Worm (Caenorhabditis elegans) whole organism, L1 larva: ENCODE data around the gene anmt-2.

Experiments used
- C04F5.9 ChIP-seq: sonication (generic microtip); optimal IDR thresholded peaks from 2 replicates; lab custom pipeline; 2016; ENCODE audit warnings: missing genetic modification characterization, missing compliant biosample characterization
- C16A3.4 ChIP-seq: fragments of 150-350 bp; optimal IDR thresholded peaks from 2 replicates; lab custom pipeline; 2014; ENCODE audit warnings: missing biosample characterization, missing genetic modification characterization
- C34B4.2 ChIP-seq: sonication (generic microtip); optimal IDR thresholded peaks from 2 replicates; lab custom pipeline; 2017; ENCODE audit warnings: mild to moderate bottlenecking, missing genetic modification characterization, missing compliant biosample characterization
- ama-1 ChIP-seq: fragments of 150-350 bp; optimal IDR thresholded peaks from 2 replicates; lab custom pipeline; 2014
- blmp-1 ChIP-seq: fragments of 150-350 bp; optimal IDR thresholded peaks from 2 replicates; lab custom pipeline; 2014; ENCODE audit warnings: missing biosample characterization, missing genetic modification characterization
- ceh-8 ChIP-seq: fragments of 200-800 bp; sonication (Bioruptor generic); optimal IDR thresholded peaks from 2 replicates; lab custom pipeline; 2018; ENCODE audit warnings: mild to moderate bottlenecking, missing genetic modification characterization, moderate library complexity, missing compliant biosample characterization
- ceh-90 ChIP-seq: sonication (generic microtip); optimal IDR thresholded peaks from 2 replicates; lab custom pipeline; 2016; ENCODE audit warnings: missing genetic modification characterization, missing compliant biosample characterization
- dsc-1 ChIP-seq: sonication (generic microtip); optimal IDR thresholded peaks from 2 replicates; lab custom pipeline; 2016; ENCODE audit warnings: mild to moderate bottlenecking, missing genetic modification characterization, missing compliant biosample characterization
- efl-3 ChIP-seq: fragments of 200-800 bp; sonication (Bioruptor generic); optimal IDR thresholded peaks from 2 replicates; lab custom pipeline; 2018; ENCODE audit warnings: mild to moderate bottlenecking, missing genetic modification characterization, missing compliant biosample characterization
- elt-2 ChIP-seq: sonication (generic microtip); optimal IDR thresholded peaks from 2 replicates; lab custom pipeline; 2016; ENCODE audit warnings: missing genetic modification characterization, mild to moderate bottlenecking, inconsistent platforms, missing compliant biosample characterization, missing genetic modification reagents
- ets-5 ChIP-seq: fragments of 200-800 bp; sonication (Bioruptor generic); IDR thresholded peaks from 2 replicates; pipeline ENCODE4 v1.3.6; 2022; ENCODE audit warnings: missing genetic modification characterization, missing compliant biosample characterization
- fkh-10 ChIP-seq: sonication (generic microtip); optimal IDR thresholded peaks from 2 replicates; lab custom pipeline; 2017; ENCODE audit warnings: missing biosample characterization, missing genetic modification reagents, missing genetic modification characterization
- fkh-4 ChIP-seq: sonication (generic microtip); optimal IDR thresholded peaks from 2 replicates; lab custom pipeline; 2016; ENCODE audit warnings: missing compliant biosample characterization, missing genetic modification characterization, borderline replicate concordance
- fkh-8 ChIP-seq: sonication (generic microtip); optimal IDR thresholded peaks from 2 replicates; lab custom pipeline; 2016; ENCODE audit warnings: mild to moderate bottlenecking, missing genetic modification characterization, missing compliant biosample characterization
- grh-1 ChIP-seq: fragments of 200-800 bp; sonication (Bioruptor generic); IDR thresholded peaks from 2 replicates; pipeline ENCODE4 v1.3.6; 2022; ENCODE audit warnings: missing genetic modification reagents, missing genetic modification characterization, missing compliant biosample characterization
- hpl-2 ChIP-seq: fragments of 150-350 bp; optimal IDR thresholded peaks from 2 replicates; lab custom pipeline; 2014; ENCODE audit warnings: missing biosample characterization, missing genetic modification reagents, missing genetic modification characterization
- jun-1 ChIP-seq: fragments of 150-350 bp; optimal IDR thresholded peaks from 2 replicates; lab custom pipeline; 2014; ENCODE audit warnings: missing biosample characterization, missing genetic modification reagents, missing genetic modification characterization
- lin-14 ChIP-seq: fragments of 200-800 bp; sonication (Bioruptor generic); optimal IDR thresholded peaks from 2 replicates; lab custom pipeline; 2018; ENCODE audit warnings: mild to moderate bottlenecking, missing genetic modification characterization, moderate library complexity, missing compliant biosample characterization
- lin-35 ChIP-seq, 2 experiments: fragments of 150-350 bp; optimal IDR thresholded peaks; 2 replicates each; lab custom pipeline; 2014; ENCODE audit warnings: missing biosample characterization in 2 of 2, missing genetic modification characterization in 2 of 2, missing genetic modification reagents in 2 of 2
- lin-39 ChIP-seq: fragments of 150-350 bp; optimal IDR thresholded peaks from 2 replicates; lab custom pipeline; 2014; ENCODE audit warnings: missing biosample characterization, missing genetic modification reagents, missing genetic modification characterization
- lir-3 ChIP-seq: sonication (generic microtip); optimal IDR thresholded peaks from 2 replicates; lab custom pipeline; 2016; ENCODE audit warnings: mild to moderate bottlenecking, missing genetic modification characterization, moderate library complexity, missing compliant biosample characterization; ENCODE audit not compliant: poor library complexity
- lsy-2 ChIP-seq, 2 experiments: fragments of 150-350 bp; optimal IDR thresholded peaks; 2 replicates each; lab custom pipeline; 2014; ENCODE audit warnings: missing biosample characterization in 2 of 2, missing genetic modification characterization in 2 of 2
- mab-9 ChIP-seq: fragments of 200-800 bp; sonication (Bioruptor generic); IDR thresholded peaks from 2 replicates; pipeline ENCODE4 v1.3.6; 2022; ENCODE audit warnings: missing genetic modification reagents, missing genetic modification characterization, missing compliant biosample characterization
- mdl-1 ChIP-seq, 2 experiments: fragments of 150-350 bp; optimal IDR thresholded peaks; 2 replicates each; lab custom pipeline; 2014 to 2017; ENCODE audit warnings: missing biosample characterization in 2 of 2, missing genetic modification characterization in 2 of 2, inconsistent platforms in 1 of 2
- mef-2 ChIP-seq: fragments of 150-350 bp; optimal IDR thresholded peaks from 2 replicates; lab custom pipeline; 2014; ENCODE audit warnings: missing biosample characterization, missing genetic modification characterization
- nhr-11 ChIP-seq: fragments of 150-350 bp; optimal IDR thresholded peaks from 2 replicates; lab custom pipeline; 2014; ENCODE audit warnings: missing biosample characterization, missing genetic modification characterization
- nhr-19 ChIP-seq: fragments of 200-800 bp; sonication (Bioruptor generic); conservative IDR thresholded peaks from 2 replicates; pipeline ENCODE4 v1.3.6; 2022; ENCODE audit warnings: missing genetic modification characterization, missing compliant biosample characterization
- nhr-20 ChIP-seq: sonication (generic microtip); optimal IDR thresholded peaks from 2 replicates; lab custom pipeline; 2016; ENCODE audit warnings: mild to moderate bottlenecking, missing genetic modification characterization, missing compliant biosample characterization
- nhr-28 ChIP-seq: fragments of 150-350 bp; optimal IDR thresholded peaks from 2 replicates; lab custom pipeline; 2014; ENCODE audit warnings: missing biosample characterization, missing genetic modification characterization
- nhr-47 ChIP-seq: sonication (generic microtip); optimal IDR thresholded peaks from 2 replicates; lab custom pipeline; 2016; ENCODE audit warnings: mild to moderate bottlenecking, missing genetic modification characterization, moderate library complexity, missing compliant biosample characterization
- nhr-71 ChIP-seq: sonication (generic microtip); optimal IDR thresholded peaks from 2 replicates; lab custom pipeline; 2016; ENCODE audit warnings: mild to moderate bottlenecking, missing genetic modification characterization, moderate library complexity, missing compliant biosample characterization
- nhr-76 ChIP-seq: sonication (generic microtip); optimal IDR thresholded peaks from 2 replicates; lab custom pipeline; 2017; ENCODE audit warnings: missing biosample characterization, missing genetic modification characterization
- nhr-77 ChIP-seq: fragments of 150-350 bp; optimal IDR thresholded peaks from 2 replicates; lab custom pipeline; 2014; ENCODE audit warnings: missing biosample characterization, missing genetic modification characterization
- nhr-85 ChIP-seq: sonication (generic microtip); peaks from one replicate; lab custom pipeline; 2016; ENCODE audit warnings: missing genetic modification characterization, inconsistent platforms, missing compliant biosample characterization
- nhr-90 ChIP-seq: sonication (generic microtip); optimal IDR thresholded peaks from 2 replicates; lab custom pipeline; 2016; ENCODE audit warnings: mild to moderate bottlenecking, missing genetic modification characterization, missing compliant biosample characterization; ENCODE audit not compliant: poor library complexity
- pqm-1 ChIP-seq: sonication (generic microtip); optimal IDR thresholded peaks from 3 replicates; lab custom pipeline; 2017; ENCODE audit warnings: missing biosample characterization, missing genetic modification characterization
- rnt-1 ChIP-seq: sonication (generic microtip); optimal IDR thresholded peaks from 2 replicates; lab custom pipeline; 2016; ENCODE audit warnings: mild to moderate bottlenecking, missing genetic modification characterization, moderate library complexity, missing compliant biosample characterization
- skn-1 ChIP-seq: fragments of 150-350 bp; optimal IDR thresholded peaks from 2 replicates; lab custom pipeline; 2014; ENCODE audit warnings: missing biosample characterization, missing genetic modification characterization
- snu-23 ChIP-seq: sonication (generic microtip); optimal IDR thresholded peaks from 2 replicates; lab custom pipeline; 2016; ENCODE audit warnings: missing genetic modification characterization, missing compliant biosample characterization
- sox-4 ChIP-seq: sonication (generic microtip); optimal IDR thresholded peaks from 2 replicates; lab custom pipeline; 2016; ENCODE audit warnings: missing genetic modification characterization, missing compliant biosample characterization
- sup-37 ChIP-seq: fragments of 200-800 bp; sonication (Bioruptor generic); optimal IDR thresholded peaks from 2 replicates; lab custom pipeline; 2018; ENCODE audit warnings: mild to moderate bottlenecking, missing genetic modification characterization, missing compliant biosample characterization
- swsn-7 ChIP-seq: sonication (generic microtip); optimal IDR thresholded peaks from 2 replicates; lab custom pipeline; 2016; ENCODE audit warnings: missing genetic modification characterization, missing compliant biosample characterization
- tbx-2 ChIP-seq: sonication (generic microtip); optimal IDR thresholded peaks from 2 replicates; lab custom pipeline; 2016; ENCODE audit warnings: missing genetic modification characterization, missing compliant biosample characterization
- unc-130 ChIP-seq: fragments of 150-350 bp; optimal IDR thresholded peaks from 2 replicates; lab custom pipeline; 2017; ENCODE audit warnings: missing biosample characterization, missing genetic modification characterization, inconsistent platforms
- unc-62 ChIP-seq: fragments of 150-350 bp; optimal IDR thresholded peaks from 2 replicates; lab custom pipeline; 2014; ENCODE audit warnings: missing biosample characterization, missing genetic modification reagents, missing genetic modification characterization
- xbp-1 ChIP-seq: sonication (generic microtip); optimal IDR thresholded peaks from 2 replicates; lab custom pipeline; 2016; ENCODE audit warnings: missing genetic modification characterization, missing compliant biosample characterization

Gene anmt-2

DNA sequence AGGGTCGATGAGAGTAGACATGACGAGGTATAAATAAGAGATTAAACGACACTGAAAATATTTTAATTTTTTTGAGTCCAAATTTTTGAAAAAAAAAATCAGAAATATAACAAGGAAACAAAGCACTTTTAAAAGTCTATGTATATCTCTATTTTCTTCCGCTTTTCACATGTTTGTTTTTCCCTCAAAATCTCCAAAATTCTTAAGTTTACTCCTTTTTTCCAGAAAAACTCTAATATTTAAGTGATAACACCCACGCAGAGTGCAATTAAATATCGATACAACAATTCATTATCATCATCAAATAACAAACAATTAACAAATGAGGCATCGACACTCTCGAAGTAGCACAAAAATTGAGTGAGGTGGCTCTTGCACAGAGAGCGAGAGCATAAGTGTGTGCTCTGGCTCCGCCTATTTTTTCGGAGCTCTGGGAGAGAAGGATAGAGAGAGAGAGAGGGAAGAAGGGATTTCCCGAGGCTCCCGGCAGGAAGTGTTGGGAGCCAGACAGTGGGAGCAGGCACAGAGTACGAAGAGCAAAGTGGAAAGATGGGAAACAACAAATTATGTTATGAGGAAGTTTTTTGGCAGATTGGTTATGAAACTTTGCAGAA, at the start of gene anmt-2:
anmt-2 (minus strand) TSS at position 51 of the 614 bp plus-strand sequence.
- no peak for TF ChIP-seq fkh-4 (tag; lab: Kevin White, UChicago)
- TF ChIP-seq snu-23 (GFP tag; lab: Kevin White, UChicago) = peak; percentile 15
- peak; percentile 58 for TF ChIP-seq nhr-71 (tag; lab: Kevin White, UChicago)
- peak; percentile 3 for TF ChIP-seq tbx-2 (tag; lab: Kevin White, UChicago)
- TF ChIP-seq rnt-1 = peak; percentile 50
- TF ChIP-seq sox-4 (tag; lab: Kevin White, UChicago) = no peak
- TF ChIP-seq lin-35 (GFP tag; optimal IDR thresholded peaks at IDR 0.05; lab: Kevin White, UChicago) = no peak
- peak; percentile 43 for TF ChIP-seq dsc-1
- no peak for TF ChIP-seq blmp-1
- TF ChIP-seq nhr-11 = no peak
- no peak for TF ChIP-seq xbp-1 (tag; lab: Kevin White, UChicago)
- TF ChIP-seq nhr-19 (GFP tag; lab: Robert Waterston, UW) = no peak; the same call in 1 of the 2 replicates
- TF ChIP-seq ceh-8 (GFP tag; lab: Kevin White, UChicago) = no peak
- peak; percentile 50 for TF ChIP-seq lin-14 (GFP tag; lab: Kevin White, UChicago)
- TF ChIP-seq ets-5 = no peak
- no peak for TF ChIP-seq fkh-8
- peak in 1 of 2 experiments; percentile 15 for TF ChIP-seq lsy-2 (tag; optimal IDR thresholded peaks at IDR 0.05; lab: Kevin White, UChicago)
- TF ChIP-seq nhr-76 = no peak
- no peak for TF ChIP-seq grh-1 (GFP tag; lab: Robert Waterston, UW)
- TF ChIP-seq nhr-20 (tag; lab: Kevin White, UChicago) = no peak
- no peak for TF ChIP-seq mab-9
- TF ChIP-seq nhr-85 (tag; lab: Kevin White, UChicago) = no peak
- no peak for TF ChIP-seq mdl-1 (tag; optimal IDR thresholded peaks at IDR 0.05; lab: Kevin White, UChicago)
- TF ChIP-seq lir-3 (tag; lab: Kevin White, UChicago) = no peak
- TF ChIP-seq elt-2 (tag; lab: Kevin White, UChicago) = no peak
- no peak for TF ChIP-seq jun-1 (tag; lab: Kevin White, UChicago)
- no peak for TF ChIP-seq ceh-90 (tag; lab: Kevin White, UChicago)
- TF ChIP-seq efl-3 (GFP tag; lab: Kevin White, UChicago) = no peak
- TF ChIP-seq C16A3.4 (tag; lab: Kevin White, UChicago) = no peak
- TF ChIP-seq, all 84 proteins: peak for 7

- TF ChIP-seq jun-1 (tag; lab: Kevin White, UChicago) (no peak), nhr-11 (no peak), nhr-28 (tag; lab: Kevin White, UChicago) (no peak), C34B4.2 (tag; lab: Kevin White, UChicago) (no peak), ama-1 (lab: Kevin White, UChicago) (no peak), nhr-47 (tag; lab: Kevin White, UChicago) (no peak), xbp-1 (tag; lab: Kevin White, UChicago) (no peak), lin-39 (tag; lab: Kevin White, UChicago) (no peak), grh-1 (GFP tag; lab: Robert Waterston, UW) (no peak), nhr-20 (tag; lab: Kevin White, UChicago) (no peak), snu-23 (GFP tag; lab: Kevin White, UChicago) (no peak), swsn-7 (tag; lab: Kevin White, UChicago) (no peak), skn-1 (no peak), blmp-1 (no peak), lin-35 (GFP tag; optimal IDR thresholded peaks at IDR 0.05; lab: Kevin White, UChicago) (no peak)
Observed at ce11 chrIII:6207046-6207445, 49.5 kb upstream of the anmt-2 start.

ce11 chrIII:6206161-6206853, 48.7 kb upstream of the anmt-2 start, which contains the start of the genes sna-3 and rps-3:
sna-3 (minus strand) TSS chrIII:6206211.
rps-3 (plus strand) TSS chrIII:6206803.
- TF ChIP-seq unc-62 (no peak), dsc-1 (peak; percentile 44), unc-130 (tag; lab: Kevin White, UChicago) (peak; percentile 79), lin-35 (GFP tag; optimal IDR thresholded peaks at IDR 0.05; lab: Kevin White, UChicago) (peak; percentile 81 to 89), lsy-2 (tag; optimal IDR thresholded peaks at IDR 0.05; lab: Kevin White, UChicago) (peak; percentile 84 to 93), blmp-1 (peak; percentile 71), C04F5.9 (tag; lab: Kevin White, UChicago) (no peak), skn-1 (peak; percentile 76), fkh-4 (tag; lab: Kevin White, UChicago) (no peak), mdl-1 (tag; optimal IDR thresholded peaks at IDR 0.05; lab: Kevin White, UChicago) (peak in 1 of 2 experiments; percentile 69), mef-2 (tag; lab: Kevin White, UChicago) (no peak), pqm-1 (tag; lab: Kevin White, UChicago) (no peak), hpl-2 (peak; percentile 27), fkh-10 (GFP tag; lab: Kevin White, UChicago) (no peak), ets-5 (no peak), nhr-90 (peak; percentile 57), sup-37 (GFP tag; lab: Kevin White, UChicago) (no peak), nhr-77 (tag; lab: Kevin White, UChicago) (peak; percentile 70), ama-1 (lab: Kevin White, UChicago) (no peak)
